Fruit fly (Drosophila melanogaster) ovary, adult (tissue): ENCODE results near the gene Atg5.
A peak's percentile ranks its signal among the peaks of the same experiment; 100 is the strongest.

Experiments
- CG17801 ChIP-seq: fragments of 200-800 bp; optimal IDR thresholded peaks from 2 replicates; lab custom pipeline; 2019; ENCODE audit warnings: missing biosample characterization, mild to moderate bottlenecking, missing genetic modification characterization, moderate library complexity; ENCODE audit not compliant: partially characterized antibody

Gene Atg5

dm6 chrX:7298323-7298722, 25.2 kb downstream of the Atg5 start:
- TF ChIP-seq CG17801: no peak

- TF ChIP-seq CG17801: no peak
These were observed 26.8 kb downstream of the Atg5 start for dm6 chrX:7296721-7297227.

- TF ChIP-seq CG17801: no peak
These were observed 27.6 kb downstream of the Atg5 start for dm6 chrX:7295973-7296372.

- peak; percentile 95 for TF ChIP-seq CG17801
These were observed 29.6 kb downstream of the Atg5 start for dm6 chrX:7293874-7294559.

dm6 chrX:7293133-7293873, 30.3 kb downstream of the Atg5 start:
- TF ChIP-seq CG17801: peak; percentile 80

- TF ChIP-seq CG17801: peak; percentile 2
These were observed 31.6 kb downstream of the Atg5 start for dm6 chrX:7291850-7292499.

- TF ChIP-seq CG17801: peak; percentile 7
These were observed 32.6 kb downstream of the Atg5 start, which contains the start of gene unc-119 for dm6 chrX:7290811-7291515. TSS of gene unc-119 (minus strand) at chrX:7291298.

- TF ChIP-seq CG17801: peak; percentile 25
These were observed 37.3 kb downstream of the Atg5 start, which contains the start of gene CG2059 for dm6 chrX:7285995-7286985. TSS of gene CG2059 (plus strand) at chrX:7286358.

- TF ChIP-seq CG17801: no peak
These were observed 38.2 kb downstream of the Atg5 start for dm6 chrX:7285410-7285809.

- no peak for TF ChIP-seq CG17801
These were observed 38.6 kb downstream of the Atg5 start for dm6 chrX:7284964-7285363.

- no peak for TF ChIP-seq CG17801
These were observed 46.5 kb downstream of the Atg5 start for dm6 chrX:7277038-7277437.

dm6 chrX:7271376-7272015, 52.1 kb downstream of the Atg5 start:
- no peak for TF ChIP-seq CG17801

dm6 chrX:7266604-7267003, 57.0 kb downstream of the Atg5 start, which contains the start of gene CG1958:
TSS of gene CG1958 (plus strand) at chrX:7266904.
- no peak for TF ChIP-seq CG17801
